Fruit fly (Drosophila melanogaster) whole organism, pupa: ENCODE data around the gene CG7365.
A peak's percentile ranks its signal among the peaks of the same experiment; 100 is the strongest.

Source experiments
- CG10348 ChIP-seq: fragments of 200-800 bp; sonication (Bioruptor generic); IDR thresholded peaks from 2 replicates; pipeline ENCODE4 v1.3.6; 2022; ENCODE audit warnings: missing biosample characterization, missing genetic modification characterization
- CG12605 ChIP-seq: fragments of 200-800 bp; sonication (Bioruptor generic); IDR thresholded peaks from 2 replicates; pipeline ENCODE4 v1.3.6; 2022; ENCODE audit warnings: missing biosample characterization, missing genetic modification characterization
- CG13204 ChIP-seq: fragments of 200-800 bp; sonication (Bioruptor generic); optimal IDR thresholded peaks from 2 replicates; lab custom pipeline; 2018; ENCODE audit warnings: missing biosample characterization, mild to moderate bottlenecking, missing genetic modification characterization, moderate library complexity
- CG14655 ChIP-seq: fragments of 200-800 bp; sonication (Bioruptor generic); optimal IDR thresholded peaks from 3 replicates; lab custom pipeline; 2017; ENCODE audit warnings: mild to moderate bottlenecking, missing biosample characterization, missing genetic modification reagents, missing genetic modification characterization
- CG15710 ChIP-seq: fragments of 200-800 bp; sonication (Bioruptor generic); optimal IDR thresholded peaks from 2 replicates; lab custom pipeline; 2018; ENCODE audit warnings: missing biosample characterization, mild to moderate bottlenecking, missing genetic modification characterization, moderate library complexity
- CG17806 ChIP-seq: fragments of 200-800 bp; sonication (Bioruptor generic); optimal IDR thresholded peaks from 2 replicates; lab custom pipeline; 2018; ENCODE audit warnings: missing biosample characterization, mild to moderate bottlenecking, missing genetic modification characterization, moderate library complexity
- CG32121 ChIP-seq: fragments of 200-800 bp; sonication (Bioruptor generic); IDR thresholded peaks from 2 replicates; pipeline ENCODE4 v1.3.6; 2022; ENCODE audit warnings: missing biosample characterization, missing genetic modification characterization
- CG34367 ChIP-seq: fragments of 200-800 bp; sonication (Bioruptor generic); optimal IDR thresholded peaks from 2 replicates; lab custom pipeline; 2018; ENCODE audit warnings: missing biosample characterization, mild to moderate bottlenecking, missing genetic modification characterization
- CG4496 ChIP-seq: fragments of 200-800 bp; sonication (Bioruptor generic); IDR thresholded peaks from 3 replicates; pipeline ENCODE4 v1.3.6; 2022; ENCODE audit warnings: missing biosample characterization, missing genetic modification characterization
- CG8159 ChIP-seq: fragments of 200-800 bp; sonication (Bioruptor generic); optimal IDR thresholded peaks from 3 replicates; lab custom pipeline; 2018; ENCODE audit warnings: missing biosample characterization, mild to moderate bottlenecking, missing genetic modification characterization, moderate library complexity
- CG8301 ChIP-seq: fragments of 200-800 bp; sonication (Bioruptor generic); optimal IDR thresholded peaks from 2 replicates; lab custom pipeline; 2018; ENCODE audit warnings: missing biosample characterization, mild to moderate bottlenecking, missing genetic modification characterization
- CG9948 ChIP-seq: fragments of 200-800 bp; sonication (Bioruptor generic); optimal IDR thresholded peaks from 2 replicates; lab custom pipeline; 2018; ENCODE audit warnings: missing biosample characterization, mild to moderate bottlenecking, missing genetic modification characterization, moderate library complexity
- D1 ChIP-seq: fragments of 200-800 bp; sonication (Bioruptor generic); optimal IDR thresholded peaks from 2 replicates; lab custom pipeline; 2018; ENCODE audit warnings: missing biosample characterization, mild to moderate bottlenecking, missing genetic modification characterization, moderate library complexity
- EcR ChIP-seq: fragments of 200-800 bp; sonication (Bioruptor generic); optimal IDR thresholded peaks from 3 replicates; lab custom pipeline; 2019; ENCODE audit warnings: missing biosample characterization, missing genetic modification characterization, mild to moderate bottlenecking, moderate library complexity, missing genetic modification reagents
- Ets98B ChIP-seq: fragments of 200-800 bp; sonication (Bioruptor generic); IDR thresholded peaks from 2 replicates; pipeline ENCODE4 v1.3.6; 2022; ENCODE audit warnings: missing biosample characterization, missing genetic modification characterization
- Pif1A ChIP-seq: fragments of 200-800 bp; sonication (Bioruptor generic); optimal IDR thresholded peaks from 3 replicates; lab custom pipeline; 2016; ENCODE audit warnings: missing biosample characterization, missing genetic modification characterization
- Pif1B ChIP-seq: fragments of 200-800 bp; sonication (Bioruptor generic); optimal IDR thresholded peaks from 3 replicates; lab custom pipeline; 2016; ENCODE audit warnings: missing biosample characterization, missing genetic modification characterization
- Snoo ChIP-seq: fragments of 200-800 bp; sonication (Bioruptor generic); optimal IDR thresholded peaks from 3 replicates; lab custom pipeline; 2017; ENCODE audit warnings: missing biosample characterization, mild to moderate bottlenecking, missing genetic modification characterization, inconsistent platforms
- fd96Ca ChIP-seq: fragments of 200-800 bp; sonication (Bioruptor generic); IDR thresholded peaks from 3 replicates; pipeline ENCODE4 v1.3.6; 2022; ENCODE audit warnings: missing biosample characterization, missing genetic modification characterization
- gl ChIP-seq: fragments of 200-800 bp; sonication (Bioruptor generic); optimal IDR thresholded peaks from 2 replicates; lab custom pipeline; 2018; ENCODE audit warnings: missing biosample characterization, mild to moderate bottlenecking, missing genetic modification characterization
- rn ChIP-seq: fragments of 200-800 bp; sonication (Bioruptor generic); IDR thresholded peaks from 2 replicates; pipeline ENCODE4 v1.3.6; 2022; ENCODE audit warnings: missing biosample characterization, missing genetic modification characterization

The CG7365 gene

dm6 chr3L:20126106-20126505, 1.1 kb downstream of the CG7365 start:
- no peak for TF ChIP-seq CG8301 (tag; lab: Kevin White, UChicago)
- no peak for TF ChIP-seq CG12605 (GFP tag; lab: Robert Waterston, UW)
- TF ChIP-seq rn (GFP tag; lab: Robert Waterston, UW) = no peak
- no peak for TF ChIP-seq gl (tag; lab: Kevin White, UChicago)
- no peak for TF ChIP-seq Pif1A
- TF ChIP-seq CG10348 (GFP tag; lab: Robert Waterston, UW) = no peak
- TF ChIP-seq EcR = peak; percentile 41
- no peak for TF ChIP-seq CG15710 (tag; lab: Kevin White, UChicago)
- no peak for TF ChIP-seq CG17806 (tag; lab: Kevin White, UChicago)
- no peak for TF ChIP-seq Pif1B (GFP tag; lab: Kevin White, UChicago)
- no peak for TF ChIP-seq Ets98B (GFP tag; lab: Robert Waterston, UW)
- TF ChIP-seq CG14655 = no peak
- no peak for TF ChIP-seq D1 (tag; lab: Kevin White, UChicago)
- no peak for TF ChIP-seq CG8159
- no peak for TF ChIP-seq CG9948 (tag; lab: Kevin White, UChicago)
- TF ChIP-seq CG4496 (GFP tag; lab: Robert Waterston, UW) = 0 out of 3 replicates have a peak, but pooled peaks have one; percentile 51
- peak; percentile 37 for TF ChIP-seq CG13204 (GFP tag; lab: Kevin White, UChicago)

dm6 chr3L:20123038-20123437, 4.1 kb downstream of the CG7365 start:
- no peak for TF ChIP-seq CG14655
- TF ChIP-seq CG34367 (tag; lab: Kevin White, UChicago) = no peak
- no peak for TF ChIP-seq CG13204 (GFP tag; lab: Kevin White, UChicago)
- no peak for TF ChIP-seq Ets98B (GFP tag; lab: Robert Waterston, UW)
- no peak for TF ChIP-seq Pif1A
- TF ChIP-seq CG9948 (tag; lab: Kevin White, UChicago) = no peak
- TF ChIP-seq CG15710 (tag; lab: Kevin White, UChicago) = no peak
- no peak for TF ChIP-seq Pif1B (GFP tag; lab: Kevin White, UChicago)
- no peak for TF ChIP-seq fd96Ca (GFP tag; lab: Robert Waterston, UW)
- no peak for TF ChIP-seq Snoo (tag; lab: Kevin White, UChicago)
- TF ChIP-seq, all 21 proteins: peak for 0

dm6 chr3L:20112797-20113368, 14.3 kb downstream of the CG7365 start, which contains the start of gene CG14187:
TSS of gene CG14187 (minus strand) at chr3L:20112847.
- TF ChIP-seq CG14655 (peak; percentile 24), rn (GFP tag; lab: Robert Waterston, UW) (no peak), CG17806 (tag; lab: Kevin White, UChicago) (peak; percentile 11), CG8159 (no peak), CG13204 (GFP tag; lab: Kevin White, UChicago) (no peak), CG15710 (tag; lab: Kevin White, UChicago) (peak; percentile 12)

dm6 chr3L:20111434-20111833, 15.7 kb downstream of the CG7365 start, which contains the start of gene Ir76b:
TSS of gene Ir76b (minus strand) at chr3L:20111534.
- TF ChIP-seq CG34367 (tag; lab: Kevin White, UChicago) (no peak), CG17806 (tag; lab: Kevin White, UChicago) (no peak), CG13204 (GFP tag; lab: Kevin White, UChicago) (no peak), CG8301 (tag; lab: Kevin White, UChicago) (no peak), fd96Ca (GFP tag; lab: Robert Waterston, UW) (no peak), Pif1B (GFP tag; lab: Kevin White, UChicago) (no peak), Snoo (tag; lab: Kevin White, UChicago) (no peak), CG8159 (no peak), rn (GFP tag; lab: Robert Waterston, UW) (no peak), CG4496 (GFP tag; lab: Robert Waterston, UW) (no peak)

dm6 chr3L:20105794-20106193, 21.4 kb downstream of the CG7365 start, which contains the start of gene CG14185:
TSS of gene CG14185 (plus strand) at chr3L:20106094.
- TF ChIP-seq CG14655 (no peak), D1 (tag; lab: Kevin White, UChicago) (no peak), CG8159 (no peak), gl (tag; lab: Kevin White, UChicago) (no peak), rn (GFP tag; lab: Robert Waterston, UW) (no peak), CG32121 (no peak), CG8301 (tag; lab: Kevin White, UChicago) (no peak), CG34367 (tag; lab: Kevin White, UChicago) (no peak), fd96Ca (GFP tag; lab: Robert Waterston, UW) (no peak), CG13204 (GFP tag; lab: Kevin White, UChicago) (no peak), CG10348 (GFP tag; lab: Robert Waterston, UW) (no peak), EcR (no peak), CG15710 (tag; lab: Kevin White, UChicago) (no peak), Ets98B (GFP tag; lab: Robert Waterston, UW) (no peak), CG9948 (tag; lab: Kevin White, UChicago) (no peak)

- TF ChIP-seq Pif1A = no peak
These were observed 22.6 kb downstream of the CG7365 start for dm6 chr3L:20104543-20105046.
